Fruit fly (Drosophila melanogaster) Kc167 (cell line): Measurements from ENCODE around the gene Tspo.

Experiments
- Myc ChIP-seq: fragments of >200 bp; optimal IDR thresholded peaks from 2 replicates; lab custom pipeline; 2017; ENCODE audit warnings: missing external identifiers
- Sin3A ChIP-seq: fragments of >200 bp; optimal IDR thresholded peaks from 2 replicates; lab custom pipeline; 2018; ENCODE audit warnings: missing external identifiers
- h ChIP-seq: fragments of >200 bp; optimal IDR thresholded peaks from 3 replicates; lab custom pipeline; 2018; ENCODE audit warnings: missing external identifiers
- insv ChIP-seq: fragments of >200 bp; optimal IDR thresholded peaks from 3 replicates; lab custom pipeline; 2018; ENCODE audit warnings: missing external identifiers
- psq ChIP-seq: fragments of >200 bp; optimal IDR thresholded peaks from 2 replicates; lab custom pipeline; 2017; ENCODE audit warnings: missing external identifiers
- ttk ChIP-seq: sonication (Bioruptor generic); optimal IDR thresholded peaks from 2 replicates; lab custom pipeline; 2017; ENCODE audit warnings: missing external identifiers

DNA sequence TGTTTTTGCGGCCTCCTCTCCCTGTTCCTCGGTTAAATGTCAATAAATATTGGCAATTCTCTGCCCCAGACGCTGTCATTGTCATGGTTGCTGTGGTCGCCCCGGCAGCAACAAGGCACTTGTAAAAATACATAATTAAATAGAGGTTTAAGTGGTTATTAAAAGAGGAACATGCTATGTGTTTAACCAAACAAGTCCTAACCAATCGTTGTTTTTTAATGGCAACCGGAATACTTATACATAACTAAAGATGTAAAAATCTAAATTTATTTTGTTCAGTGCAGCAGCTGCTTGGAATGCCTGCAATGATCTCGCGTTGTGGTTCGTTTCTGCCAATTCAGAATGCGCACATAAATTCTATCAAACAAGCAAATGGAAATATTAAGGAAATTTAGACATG is 47.5 kb downstream of the Tspo start:
- TF ChIP-seq insv (lab: Kevin White, UChicago) (no peak), h (no peak), Myc (no peak), psq (lab: Kevin White, UChicago) (no peak), Sin3A (no peak), ttk (lab: Kevin White, UChicago) (no peak)
